Fruit fly (Drosophila melanogaster) S2 (cell line): ENCODE data around the gene CG46464.

Experiments used
- CG8478 ChIP-seq: fragments of >200 bp; optimal IDR thresholded peaks from 2 replicates; lab custom pipeline; 2018
- CTCF ChIP-seq, 2 experiments: fragments of >200 bp; optimal IDR thresholded peaks; 2 replicates each; lab custom pipeline; 2018

- no peak for TF ChIP-seq CG8478
- TF ChIP-seq CTCF (optimal IDR thresholded peaks at IDR 0.05; lab: Kevin White, UChicago), result no peak
Observed at dm6 chrX:17490462-17490861, 46.7 kb upstream of the CG46464 start.
